Comparison of ENCODE assay signal across 2 fruit fly cellular contexts in the genomic region with DNA sequence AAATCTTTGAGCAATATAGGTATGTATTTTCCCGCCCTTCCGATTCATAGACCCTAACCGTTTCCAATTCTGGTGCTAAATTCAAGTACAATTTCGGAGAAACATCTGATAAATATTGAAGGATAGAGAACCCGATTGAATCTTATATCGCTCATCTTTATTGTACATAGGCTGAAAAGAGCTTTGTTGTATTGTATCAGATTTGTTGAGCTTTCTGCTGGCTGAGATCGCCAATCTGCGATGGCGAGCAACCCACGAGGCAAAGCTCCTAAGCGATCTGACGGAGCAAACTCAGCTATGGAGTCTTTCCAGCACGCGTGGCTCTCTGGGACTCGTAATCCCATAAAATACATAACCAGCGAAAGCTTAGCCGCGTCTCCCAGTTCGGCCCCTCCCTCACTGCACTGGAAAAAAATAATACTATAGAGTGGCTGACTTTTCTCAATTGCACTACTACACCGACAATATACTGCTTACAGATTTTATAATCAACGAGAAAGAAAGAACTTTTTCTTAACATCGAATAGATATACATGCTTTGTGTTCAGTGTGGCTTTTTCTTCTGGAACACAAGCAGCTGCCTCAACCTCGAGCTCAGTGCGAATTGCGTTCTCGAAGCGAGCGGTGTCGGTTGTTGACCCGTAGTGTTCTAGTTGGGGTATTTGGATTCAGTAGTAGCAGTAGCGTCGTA.
A peak's percentile ranks its signal among the peaks of the same experiment; 100 is the strongest.
TF ChIP-seq lines count a peak whose summit lies in the region.

No protein-coding gene starts in this region.

TF ChIP-seq in whole organism, embryonic, 481 proteins besides CTCF, POLR2A, EP300 and RAD21 (continued from another document and continues in another):
- TF ChIP-seq Hmr (GFP tag; optimal IDR thresholded peaks at IDR 0.05; lab: Kevin White, UChicago) (peak; percentile 92), aop (GFP tag; IDR thresholded peaks at IDR 0.05; lab: Robert Waterston, UW) (no peak), CG1602 (GFP tag; optimal IDR thresholded peaks at IDR 0.05; lab: Kevin White, UChicago) (peak; percentile 46), cas (GFP tag; IDR thresholded peaks at IDR 0.05; lab: Robert Waterston, UW) (peak; percentile 76), fd96Cb (tag; optimal IDR thresholded peaks at IDR 0.05; lab: Kevin White, UChicago) (peak; percentile 59), da (GFP tag; optimal IDR thresholded peaks at IDR 0.05; lab: Kevin White, UChicago) (peak; percentile 35), gt (GFP tag; IDR thresholded peaks at IDR 0.05; lab: Robert Waterston, UW) (no peak), CG18476 (GFP tag; optimal IDR thresholded peaks at IDR 0.05; lab: Kevin White, UChicago) (peak; percentile 74), lilli (GFP tag; optimal IDR thresholded peaks at IDR 0.05; lab: Kevin White, UChicago) (peak; percentile 95), sens-2 (GFP tag; IDR thresholded peaks at IDR 0.05; lab: Robert Waterston, UW) (peak; percentile 64), Adf1 (GFP tag; IDR thresholded peaks at IDR 0.05; lab: Robert Waterston, UW) (peak; percentile 78; the same call in 1 of the 2 replicates), ara (GFP tag; IDR thresholded peaks at IDR 0.05; lab: Robert Waterston, UW) (peak; percentile 76), knrl (GFP tag; IDR thresholded peaks at IDR 0.05; lab: Robert Waterston, UW; ENCODE audit: partially characterized antibody) (no peak), CG2129 (GFP tag; IDR thresholded peaks at IDR 0.05; lab: Robert Waterston, UW; ENCODE audit: partially characterized antibody) (no peak), CG6654 (GFP tag; optimal IDR thresholded peaks at IDR 0.05; lab: Kevin White, UChicago) (peak; percentile 42), Sry-δ (GFP tag; optimal IDR thresholded peaks at IDR 0.05; lab: Kevin White, UChicago) (peak; percentile 52), ssp (GFP tag; IDR thresholded peaks at IDR 0.05; lab: Robert Waterston, UW) (peak; percentile 66), Sry-β (GFP tag; optimal IDR thresholded peaks at IDR 0.05; lab: Kevin White, UChicago) (no peak), Xbp1 (GFP tag; optimal IDR thresholded peaks at IDR 0.05; lab: Kevin White, UChicago) (peak; percentile 83), B-H2 (GFP tag; optimal IDR thresholded peaks at IDR 0.05; lab: Kevin White, UChicago) (peak; percentile 63), ERR (GFP tag; optimal IDR thresholded peaks at IDR 0.05; lab: Kevin White, UChicago) (peak; percentile 91), CG10979 (tag; optimal IDR thresholded peaks at IDR 0.05; lab: Kevin White, UChicago) (peak; percentile 60), Abd-B (GFP tag; optimal IDR thresholded peaks at IDR 0.05; lab: Kevin White, UChicago) (peak; percentile 41), repo (GFP tag; optimal IDR thresholded peaks at IDR 0.05; lab: Kevin White, UChicago) (peak; percentile 73), Awh (GFP tag; IDR thresholded peaks at IDR 0.05; lab: Robert Waterston, UW) (peak; percentile 72), nau (GFP tag; optimal IDR thresholded peaks at IDR 0.05; lab: Kevin White, UChicago) (peak; percentile 66), gsb-n (tag; optimal IDR thresholded peaks at IDR 0.05; lab: Kevin White, UChicago) (peak; percentile 16), CG18262 (tag; optimal IDR thresholded peaks at IDR 0.05; lab: Kevin White, UChicago) (peak; percentile 64), psq (GFP tag; optimal IDR thresholded peaks at IDR 0.05; lab: Kevin White, UChicago) (peak; percentile 24), CG12219 (GFP tag; optimal IDR thresholded peaks at IDR 0.05; lab: Kevin White, UChicago) (peak; percentile 68), Gug (GFP tag; IDR thresholded peaks at IDR 0.05; lab: Robert Waterston, UW) (peak; percentile 80; the same call in 3 of the 4 replicates), CG3163 (GFP tag; optimal IDR thresholded peaks at IDR 0.05; lab: Kevin White, UChicago) (peak; percentile 51), Rfx (GFP tag; IDR thresholded peaks at IDR 0.05; lab: Robert Waterston, UW) (peak; percentile 97), CG11504 (tag; optimal IDR thresholded peaks at IDR 0.05; lab: Kevin White, UChicago) (peak; percentile 78), fu2 (GFP tag; optimal IDR thresholded peaks at IDR 0.05; lab: Kevin White, UChicago) (peak; percentile 85), CG18764 (GFP tag; optimal IDR thresholded peaks at IDR 0.05; lab: Kevin White, UChicago) (peak; percentile 41), btn (GFP tag; optimal IDR thresholded peaks at IDR 0.05; lab: Kevin White, UChicago) (peak; percentile 32), nmo (GFP tag; optimal IDR thresholded peaks at IDR 0.05; lab: Kevin White, UChicago) (peak; percentile 67), CG17385 (GFP tag; optimal IDR thresholded peaks at IDR 0.05; lab: Kevin White, UChicago) (peak; percentile 77), ATbp (GFP tag; optimal IDR thresholded peaks at IDR 0.05; lab: Kevin White, UChicago) (peak; percentile 78), HLH3B (GFP tag; IDR thresholded peaks at IDR 0.05; lab: Robert Waterston, UW) (peak; percentile 76), kni (GFP tag; optimal IDR thresholded peaks at IDR 0.05; lab: Kevin White, UChicago) (no peak), CG17568 (GFP tag; optimal IDR thresholded peaks at IDR 0.05; lab: Kevin White, UChicago) (peak; percentile 59), ro (GFP tag; IDR thresholded peaks at IDR 0.05; lab: Robert Waterston, UW) (no peak), Sox102F (GFP tag; optimal IDR thresholded peaks at IDR 0.05; lab: Kevin White, UChicago) (peak; percentile 79), al (GFP tag; IDR thresholded peaks at IDR 0.05; lab: Robert Waterston, UW) (peak; percentile 89), Hr39 (optimal IDR thresholded peaks at IDR 0.05; lab: Kevin White, UChicago) (no peak), pb (GFP tag; optimal IDR thresholded peaks at IDR 0.05; lab: Kevin White, UChicago) (peak; percentile 74), CG8765 (GFP tag; IDR thresholded peaks at IDR 0.05; lab: Robert Waterston, UW) (peak; percentile 56; the same call in 1 of the 2 replicates), Hr51 (GFP tag; optimal IDR thresholded peaks at IDR 0.05; lab: Kevin White, UChicago) (peak; percentile 78), chinmo (GFP tag; IDR thresholded peaks at IDR 0.05; lab: Robert Waterston, UW; ENCODE audit: partially characterized antibody) (0 out of 4 replicates have a peak, but pooled peaks have one; percentile 32), CG30020 (tag; optimal IDR thresholded peaks at IDR 0.05; lab: Kevin White, UChicago) (no peak), Side (GFP tag; optimal IDR thresholded peaks at IDR 0.05; lab: Kevin White, UChicago) (peak; percentile 85), CG15011 (GFP tag; optimal IDR thresholded peaks at IDR 0.05; lab: Kevin White, UChicago) (peak; percentile 64), az2 (GFP tag; optimal IDR thresholded peaks at IDR 0.05; lab: Kevin White, UChicago) (peak; percentile 77), CG3407 (GFP tag; optimal IDR thresholded peaks at IDR 0.05; lab: Kevin White, UChicago) (peak; percentile 56), CG3726 (GFP tag; IDR thresholded peaks at IDR 0.05; lab: Robert Waterston, UW) (0 out of 3 replicates have a peak, but pooled peaks have one; percentile 61), CG13123 (GFP tag; optimal IDR thresholded peaks at IDR 0.05; lab: Kevin White, UChicago) (peak; percentile 50), CG9727 (GFP tag; optimal IDR thresholded peaks at IDR 0.05; lab: Kevin White, UChicago) (peak; percentile 71)

TF ChIP-seq in whole organism, prepupa, 60 proteins besides CTCF, POLR2A, EP300 and RAD21 (continued from another document):
- TF ChIP-seq CG6276 (GFP tag; optimal IDR thresholded peaks at IDR 0.05; lab: Kevin White, UChicago) (peak; percentile 91), Smox (GFP tag; optimal IDR thresholded peaks at IDR 0.05; lab: Kevin White, UChicago) (peak; percentile 77), cyc (GFP tag; optimal IDR thresholded peaks at IDR 0.05; lab: Kevin White, UChicago) (peak; percentile 84), acj6 (GFP tag; optimal IDR thresholded peaks at IDR 0.05; lab: Kevin White, UChicago) (peak; percentile 82), spab (GFP tag; optimal IDR thresholded peaks at IDR 0.05; lab: Kevin White, UChicago) (peak; percentile 71), CG6163 (GFP tag; IDR thresholded peaks at IDR 0.05; lab: Robert Waterston, UW) (no peak; the same call in 1 of the 3 replicates), CG9139 (GFP tag; optimal IDR thresholded peaks at IDR 0.05; lab: Kevin White, UChicago) (peak; percentile 66), CG1621 (tag; optimal IDR thresholded peaks at IDR 0.05; lab: Kevin White, UChicago) (peak; percentile 79), Sox14 (GFP tag; optimal IDR thresholded peaks at IDR 0.05; lab: Kevin White, UChicago) (peak; percentile 94), esn (GFP tag; optimal IDR thresholded peaks at IDR 0.05; lab: Kevin White, UChicago) (peak; percentile 83), vri (GFP tag; optimal IDR thresholded peaks at IDR 0.05; lab: Kevin White, UChicago) (peak; percentile 96), fd85E (GFP tag; optimal IDR thresholded peaks at IDR 0.05; lab: Kevin White, UChicago) (peak; percentile 69), CG4318 (GFP tag; optimal IDR thresholded peaks at IDR 0.05; lab: Kevin White, UChicago) (peak; percentile 81)
TF ChIP-seq in whole organism, prepupa: peak in this region for 57.
